Worm (Caenorhabditis elegans): ENCODE results near the gene F37C12.21.

- TF ChIP-seq pqm-1 (tag; optimal IDR thresholded peaks at IDR 0.05), result no peak
- TF ChIP-seq lir-3 (tag; optimal IDR thresholded peaks at IDR 0.05), result no peak
- TF ChIP-seq R02D3.7 (tag; optimal IDR thresholded peaks at IDR 0.05), result no peak
- no peak for TF ChIP-seq nhr-77 (tag; optimal IDR thresholded peaks at IDR 0.05)
- TF ChIP-seq snpc-4 (tag; optimal IDR thresholded peaks at IDR 0.05), result no peak
- TF ChIP-seq nhr-28 (tag; optimal IDR thresholded peaks at IDR 0.05), result no peak
- no peak for TF ChIP-seq aly-2 (tag; optimal IDR thresholded peaks at IDR 0.05)
- TF ChIP-seq ZK337.2 (GFP tag; IDR thresholded peaks at IDR 0.05), result no peak
- TF ChIP-seq nhr-11 (tag; optimal IDR thresholded peaks at IDR 0.05), result no peak
Observed at ce11 chrIII:7167568-7167937, 20.6 kb upstream of the F37C12.21 start, which contains the start of gene acs-4.

Measured in whole organism, L4 larva.